Fruit fly (Drosophila melanogaster) whole organism, embryonic: ENCODE measurements around the gene mTerf3.

ENCODE experiments used
- Aef1 ChIP-seq: fragments of 200-800 bp; sonication (Bioruptor generic); IDR thresholded peaks from 3 replicates; pipeline ENCODE4 v1.3.6; 2022; ENCODE audit warnings: missing biosample characterization, missing genetic modification characterization
- Antp ChIP-seq: fragments of 200-800 bp; sonication (Bioruptor generic); optimal IDR thresholded peaks from 3 replicates; lab custom pipeline; 2016; ENCODE audit warnings: missing biosample characterization, missing genetic modification characterization
- B-H1 ChIP-seq: fragments of 200-800 bp; sonication (Bioruptor generic); IDR thresholded peaks from 3 replicates; pipeline ENCODE4 v1.3.6; 2022; ENCODE audit warnings: missing biosample characterization, missing genetic modification characterization
- Bteb2 ChIP-seq: fragments of 200-800 bp; sonication (Bioruptor generic); optimal IDR thresholded peaks from 2 replicates; lab custom pipeline; 2016; ENCODE audit warnings: missing biosample characterization, missing genetic modification characterization
- CG10959 ChIP-seq: fragments of 200-800 bp; sonication (Bioruptor generic); IDR thresholded peaks from 2 replicates; pipeline ENCODE4 v1.3.6; 2022; ENCODE audit warnings: missing biosample characterization, missing genetic modification characterization
- CG10979 ChIP-seq: fragments of 200-800 bp; sonication (Bioruptor generic); optimal IDR thresholded peaks from 2 replicates; lab custom pipeline; 2018; ENCODE audit warnings: missing biosample characterization, mild to moderate bottlenecking, missing genetic modification characterization, moderate library complexity
- CG12071 ChIP-seq: fragments of 200-800 bp; sonication (Bioruptor generic); optimal IDR thresholded peaks from 3 replicates; lab custom pipeline; 2018; ENCODE audit warnings: missing biosample characterization, mild to moderate bottlenecking, missing genetic modification characterization
- CG13287 ChIP-seq: fragments of 200-800 bp; sonication (Bioruptor generic); IDR thresholded peaks from 2 replicates; pipeline ENCODE4 v1.3.6; 2022; ENCODE audit warnings: missing biosample characterization, missing genetic modification characterization; ENCODE audit not compliant: partially characterized antibody
- CG13296 ChIP-seq: fragments of 200-800 bp; sonication (Bioruptor generic); optimal IDR thresholded peaks from 3 replicates; lab custom pipeline; 2018; ENCODE audit warnings: missing biosample characterization, mild to moderate bottlenecking, missing genetic modification characterization
- CG14965 ChIP-seq: fragments of 200-800 bp; sonication (Bioruptor generic); optimal IDR thresholded peaks from 2 replicates; lab custom pipeline; 2016; ENCODE audit warnings: missing biosample characterization, missing genetic modification characterization, borderline replicate concordance
- CG15514 ChIP-seq: fragments of 200-800 bp; sonication (Bioruptor generic); optimal IDR thresholded peaks from 3 replicates; lab custom pipeline; 2017; ENCODE audit warnings: missing biosample characterization, missing genetic modification characterization, mild to moderate bottlenecking, moderate library complexity, missing genetic modification reagents
- CG1602 ChIP-seq: fragments of 200-800 bp; sonication (Bioruptor generic); optimal IDR thresholded peaks from 3 replicates; lab custom pipeline; 2016; ENCODE audit warnings: missing biosample characterization, missing genetic modification characterization
- CG1603 ChIP-seq: fragments of 200-800 bp; sonication (Bioruptor generic); optimal IDR thresholded peaks from 2 replicates; lab custom pipeline; 2019; ENCODE audit warnings: missing biosample characterization, mild to moderate bottlenecking, missing genetic modification characterization, moderate library complexity
- CG16779 ChIP-seq: fragments of 200-800 bp; sonication (Bioruptor generic); IDR thresholded peaks from 2 replicates; pipeline ENCODE4 v1.3.6; 2022; ENCODE audit warnings: missing biosample characterization, missing genetic modification characterization
- CG17829 ChIP-seq: fragments of 200-800 bp; optimal IDR thresholded peaks from 2 replicates; lab custom pipeline; 2019; ENCODE audit warnings: missing biosample characterization, mild to moderate bottlenecking, missing genetic modification characterization, moderate library complexity
- CG34224 ChIP-seq: fragments of 200-800 bp; sonication (Bioruptor generic); IDR thresholded peaks from 3 replicates; pipeline ENCODE4 v1.3.6; 2022; ENCODE audit warnings: missing biosample characterization, missing genetic modification characterization; ENCODE audit not compliant: partially characterized antibody
- CG5180 ChIP-seq: fragments of 200-800 bp; sonication (Bioruptor generic); optimal IDR thresholded peaks from 3 replicates; lab custom pipeline; 2017; ENCODE audit warnings: missing biosample characterization, missing genetic modification characterization, mild to moderate bottlenecking, moderate library complexity, missing genetic modification reagents
- CG6765 ChIP-seq: fragments of 200-800 bp; sonication (Bioruptor generic); optimal IDR thresholded peaks from 3 replicates; lab custom pipeline; 2017; ENCODE audit warnings: missing biosample characterization, mild to moderate bottlenecking, missing genetic modification characterization
- CG6813 ChIP-seq: fragments of 200-800 bp; sonication (Bioruptor generic); optimal IDR thresholded peaks from 2 replicates; lab custom pipeline; 2017; ENCODE audit warnings: missing biosample characterization, missing genetic modification characterization, mild to moderate bottlenecking, moderate library complexity, missing genetic modification reagents
- CG7786 ChIP-seq: fragments of 200-800 bp; sonication (Bioruptor generic); optimal IDR thresholded peaks from 2 replicates; lab custom pipeline; 2016; ENCODE audit warnings: missing biosample characterization, missing genetic modification characterization
- CG7987 ChIP-seq: fragments of 200-800 bp; sonication (Bioruptor generic); optimal IDR thresholded peaks from 2 replicates; lab custom pipeline; 2018; ENCODE audit warnings: missing biosample characterization, mild to moderate bottlenecking, missing genetic modification characterization, moderate library complexity
- CG8290 ChIP-seq, 3 experiments: fragments of 200-800 bp; sonication (Bioruptor generic); optimal IDR thresholded peaks; 2 replicates each; lab custom pipeline; 2016 to 2019; ENCODE audit warnings: missing biosample characterization in 3 of 3, missing genetic modification characterization in 3 of 3, mild to moderate bottlenecking in 2 of 3, moderate library complexity in 1 of 3
- CG9797 ChIP-seq: fragments of 200-800 bp; sonication (Bioruptor generic); optimal IDR thresholded peaks from 3 replicates; lab custom pipeline; 2018; ENCODE audit warnings: missing biosample characterization, mild to moderate bottlenecking, missing genetic modification characterization
- Camta ChIP-seq: fragments of 200-800 bp; sonication (Bioruptor generic); optimal IDR thresholded peaks from 2 replicates; lab custom pipeline; 2016; ENCODE audit warnings: missing biosample characterization, missing genetic modification characterization
- Dfd ChIP-seq, 2 experiments: fragments of >200 bp; optimal IDR thresholded peaks; 2 replicates each; lab custom pipeline; 2017; ENCODE audit warnings: missing biosample characterization in 2 of 2, missing genetic modification characterization in 2 of 2
- H15 ChIP-seq: fragments of 200-800 bp; sonication (Bioruptor generic); IDR thresholded peaks from 3 replicates; pipeline ENCODE4 v1.3.6; 2022; ENCODE audit warnings: missing biosample characterization, missing genetic modification characterization
- HHEX ChIP-seq: fragments of 200-800 bp; sonication (Bioruptor generic); optimal IDR thresholded peaks from 3 replicates; lab custom pipeline; 2017; ENCODE audit warnings: missing biosample characterization, mild to moderate bottlenecking, missing genetic modification characterization, missing genetic modification reagents
- Neu2 ChIP-seq: fragments of 200-800 bp; sonication (Bioruptor generic); optimal IDR thresholded peaks from 3 replicates; lab custom pipeline; 2016; ENCODE audit warnings: missing biosample characterization, missing genetic modification characterization, borderline replicate concordance
- Opbp ChIP-seq: fragments of 200-800 bp; sonication (Bioruptor generic); IDR thresholded peaks from 3 replicates; pipeline ENCODE4 v1.3.6; 2022; ENCODE audit warnings: missing biosample characterization, missing genetic modification characterization; ENCODE audit not compliant: partially characterized antibody
- Ssrp ChIP-seq: fragments of 200-800 bp; sonication (Bioruptor generic); optimal IDR thresholded peaks from 2 replicates; lab custom pipeline; 2018; ENCODE audit warnings: missing biosample characterization, mild to moderate bottlenecking, missing genetic modification characterization, moderate library complexity
- bowl ChIP-seq: fragments of 200-800 bp; sonication (Bioruptor generic); IDR thresholded peaks from 2 replicates; pipeline ENCODE4 v1.3.6; 2022; ENCODE audit warnings: missing biosample characterization, missing genetic modification characterization
- btn ChIP-seq: fragments of 200-800 bp; sonication (Bioruptor generic); optimal IDR thresholded peaks from 2 replicates; lab custom pipeline; 2016; ENCODE audit warnings: missing biosample characterization, missing genetic modification characterization
- da ChIP-seq: fragments of 200-800 bp; sonication (Bioruptor generic); optimal IDR thresholded peaks from 2 replicates; lab custom pipeline; 2016; ENCODE audit warnings: missing biosample characterization, missing genetic modification characterization
- fd96Cb ChIP-seq: fragments of 200-800 bp; sonication (Bioruptor generic); optimal IDR thresholded peaks from 2 replicates; lab custom pipeline; 2018; ENCODE audit warnings: missing biosample characterization, mild to moderate bottlenecking, missing genetic modification characterization, moderate library complexity
- gsb-n ChIP-seq: fragments of 200-800 bp; sonication (Bioruptor generic); optimal IDR thresholded peaks from 3 replicates; lab custom pipeline; 2018; ENCODE audit warnings: missing biosample characterization, mild to moderate bottlenecking, missing genetic modification characterization
- ind ChIP-seq: fragments of 200-800 bp; sonication (Bioruptor generic); optimal IDR thresholded peaks from 3 replicates; lab custom pipeline; 2016; ENCODE audit warnings: missing biosample characterization, missing genetic modification characterization
- jigr1 ChIP-seq: fragments of 200-800 bp; sonication (Bioruptor generic); IDR thresholded peaks from 3 replicates; pipeline ENCODE4 v1.3.6; 2022; ENCODE audit warnings: missing biosample characterization, missing genetic modification characterization
- kni ChIP-seq: fragments of 200-800 bp; sonication (Bioruptor generic); optimal IDR thresholded peaks from 3 replicates; lab custom pipeline; 2017; ENCODE audit warnings: mild to moderate bottlenecking, missing biosample characterization, missing genetic modification reagents, missing genetic modification characterization
- onecut ChIP-seq: fragments of 200-800 bp; sonication (Bioruptor generic); IDR thresholded peaks from 2 replicates; pipeline ENCODE4 v1.3.6; 2022; ENCODE audit warnings: missing biosample characterization, missing genetic modification characterization
- pita ChIP-seq: fragments of 200-800 bp; sonication (Bioruptor generic); optimal IDR thresholded peaks from 2 replicates; lab custom pipeline; 2017; ENCODE audit warnings: missing biosample characterization, mild to moderate bottlenecking, missing genetic modification characterization
- pum ChIP-seq: fragments of 200-800 bp; sonication (Bioruptor generic); optimal IDR thresholded peaks from 2 replicates; lab custom pipeline; 2016; ENCODE audit warnings: missing biosample characterization, missing genetic modification characterization
- sna ChIP-seq: fragments of 200-800 bp; sonication (Bioruptor generic); IDR thresholded peaks from 2 replicates; pipeline ENCODE4 v1.3.6; 2022; ENCODE audit warnings: missing biosample characterization, missing genetic modification characterization; ENCODE audit not compliant: partially characterized antibody
- sob ChIP-seq: fragments of 200-800 bp; sonication (Bioruptor generic); IDR thresholded peaks from 2 replicates; pipeline ENCODE4 v1.3.6; 2022; ENCODE audit warnings: missing biosample characterization, missing genetic modification characterization
- sqz ChIP-seq: fragments of 200-800 bp; sonication (Bioruptor generic); optimal IDR thresholded peaks from 3 replicates; lab custom pipeline; 2018; ENCODE audit warnings: missing biosample characterization, mild to moderate bottlenecking, missing genetic modification characterization
- sug ChIP-seq: fragments of 200-800 bp; optimal IDR thresholded peaks from 2 replicates; lab custom pipeline; 2019; ENCODE audit warnings: missing biosample characterization, mild to moderate bottlenecking, missing genetic modification characterization, moderate library complexity
- usp ChIP-seq: fragments of >200 bp; optimal IDR thresholded peaks from 2 replicates; lab custom pipeline; 2017; ENCODE audit warnings: missing biosample characterization, missing genetic modification characterization

Gene mTerf3

dm6 chr3L:20509121-20509934, 11.2 kb downstream of the mTerf3 start (continued):
- TF ChIP-seq sob (GFP tag; lab: Robert Waterston, UW) (peak; percentile 39; the same call in 1 of the 2 replicates), CG1603 (tag; lab: Kevin White, UChicago) (no peak), CG12071 (GFP tag; lab: Kevin White, UChicago) (no peak), gsb-n (tag; lab: Kevin White, UChicago) (peak; percentile 40), Dfd (GFP tag; optimal IDR thresholded peaks at IDR 0.05; lab: Kevin White, UChicago) (no peak), bowl (GFP tag; lab: Robert Waterston, UW) (no peak), fd96Cb (tag; lab: Kevin White, UChicago) (peak; percentile 64), Neu2 (GFP tag; lab: Kevin White, UChicago) (no peak), Antp (GFP tag; lab: Kevin White, UChicago) (peak; percentile 5), Bteb2 (GFP tag; lab: Kevin White, UChicago) (peak; percentile 67), sug (tag; lab: Kevin White, UChicago) (peak; percentile 81), sqz (GFP tag; lab: Kevin White, UChicago) (peak; percentile 64), CG17829 (tag; lab: Kevin White, UChicago) (peak; percentile 81), btn (GFP tag; lab: Kevin White, UChicago) (peak; percentile 27), CG13287 (no peak), Camta (GFP tag; lab: Kevin White, UChicago) (peak; percentile 63), ind (GFP tag; lab: Kevin White, UChicago) (peak; percentile 63)

DNA sequence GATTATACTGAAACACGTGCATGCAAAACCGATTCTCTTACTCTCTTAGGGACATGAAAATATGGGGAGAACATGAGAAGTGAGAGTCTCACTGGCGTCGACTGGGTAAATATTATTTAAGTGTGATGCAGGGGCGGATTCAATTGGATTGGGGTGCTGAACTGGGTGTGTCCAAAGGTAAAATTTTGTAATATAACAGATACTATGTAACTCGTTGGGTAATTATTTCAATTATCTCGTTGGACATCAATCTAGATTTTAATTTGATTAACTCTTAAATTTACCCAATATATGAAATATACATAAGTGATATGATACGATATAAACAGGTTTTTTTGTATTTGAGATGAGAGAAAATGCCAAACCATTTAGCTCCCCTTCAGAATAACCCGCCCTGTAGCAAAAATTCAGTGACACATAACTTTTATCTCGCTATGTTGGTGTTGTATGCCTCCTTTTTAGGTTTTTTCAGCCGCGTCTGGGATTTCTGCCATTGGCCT, 12.4 kb downstream of the mTerf3 start:
- TF ChIP-seq CG6765 (peak; percentile 92), H15 (GFP tag; lab: Robert Waterston, UW) (peak; percentile 91), pum (GFP tag; lab: Kevin White, UChicago) (peak; percentile 89), jigr1 (GFP tag; lab: Robert Waterston, UW) (peak; percentile 85; the same call in 2 of the 3 replicates), Opbp (peak; percentile 69; the same call in 2 of the 3 replicates), CG1602 (GFP tag; lab: Kevin White, UChicago) (peak; percentile 89), sna (GFP tag; lab: Robert Waterston, UW) (no peak), CG15514 (peak; percentile 90), onecut (peak; percentile 71), usp (no peak), CG10959 (GFP tag; lab: Robert Waterston, UW) (peak; percentile 83), CG34224 (GFP tag; lab: Robert Waterston, UW) (peak; percentile 52; the same call in 1 of the 3 replicates), fd96Cb (tag; lab: Kevin White, UChicago) (peak; percentile 91), CG7786 (peak; percentile 94), CG10979 (tag; lab: Kevin White, UChicago) (peak; percentile 88), pita (GFP tag; lab: Kevin White, UChicago) (no peak), CG7987 (GFP tag; lab: Kevin White, UChicago) (peak; percentile 78), kni (GFP tag; lab: Kevin White, UChicago) (peak; percentile 63), sob (GFP tag; lab: Robert Waterston, UW) (peak; percentile 96), Aef1 (GFP tag; lab: Robert Waterston, UW) (peak; percentile 93), Ssrp (tag; lab: Kevin White, UChicago) (peak; percentile 84), CG5180 (GFP tag; lab: Kevin White, UChicago) (peak; percentile 82), CG16779 (GFP tag; lab: Robert Waterston, UW) (peak; percentile 96), CG14965 (GFP tag; lab: Kevin White, UChicago) (peak; percentile 21), da (peak; percentile 69), CG13296 (GFP tag; lab: Kevin White, UChicago) (peak; percentile 94), CG8290 (GFP tag; optimal IDR thresholded peaks at IDR 0.05; lab: Kevin White, UChicago) (peak; percentile 78), CG8290 (tag; optimal IDR thresholded peaks at IDR 0.05; lab: Kevin White, UChicago) (peak; percentile 58 to 96), CG6813 (GFP tag; lab: Kevin White, UChicago) (peak; percentile 92), HHEX (peak; percentile 96), B-H1 (GFP tag; lab: Robert Waterston, UW) (peak; percentile 84), CG9797 (GFP tag; lab: Kevin White, UChicago) (peak; percentile 2)
